Worm (Caenorhabditis elegans) whole organism, L2 larva: Measurements from ENCODE around the gene F45F2.10.
"Not testable (repeated sequence)": the region's sequence is repeated elsewhere in the genome, so short reads cannot be mapped to it uniquely, and the experiment has no call there.

Source experiments
- C34F6.9 ChIP-seq: fragments of 150-350 bp; optimal IDR thresholded peaks from 2 replicates; lab custom pipeline; 2014; ENCODE audit warnings: missing biosample characterization, missing genetic modification characterization
- F13H6.1 ChIP-seq: sonication (generic microtip); optimal IDR thresholded peaks from 2 replicates; lab custom pipeline; 2016; ENCODE audit warnings: missing genetic modification characterization, missing compliant biosample characterization
- R02D3.7 ChIP-seq: fragments of 150-350 bp; optimal IDR thresholded peaks from 2 replicates; lab custom pipeline; 2014; ENCODE audit warnings: missing biosample characterization, missing genetic modification characterization
- Y55F3AM.14 ChIP-seq: fragments of 200-800 bp; sonication (Bioruptor generic); optimal IDR thresholded peaks from 2 replicates; lab custom pipeline; 2018; ENCODE audit warnings: mild to moderate bottlenecking, missing genetic modification characterization, missing compliant biosample characterization
- ZK546.5 ChIP-seq: sonication (generic microtip); optimal IDR thresholded peaks from 2 replicates; lab custom pipeline; 2017; ENCODE audit warnings: missing biosample characterization, missing genetic modification characterization
- aly-2 ChIP-seq: fragments of 150-350 bp; optimal IDR thresholded peaks from 2 replicates; lab custom pipeline; 2014; ENCODE audit warnings: missing biosample characterization, missing genetic modification characterization
- ama-1 ChIP-seq: fragments of 150-350 bp; optimal IDR thresholded peaks from 2 replicates; lab custom pipeline; 2018; ENCODE audit warnings: inconsistent platforms
- blmp-1 ChIP-seq: sonication (generic microtip); optimal IDR thresholded peaks from 2 replicates; lab custom pipeline; 2017; ENCODE audit warnings: missing genetic modification characterization, mild to moderate bottlenecking, missing compliant biosample characterization, antibody characterized with exemption, moderate library complexity; ENCODE audit not compliant: insufficient read depth
- ceh-16 ChIP-seq: fragments of 150-350 bp; optimal IDR thresholded peaks from 2 replicates; lab custom pipeline; 2014; ENCODE audit warnings: missing biosample characterization, missing genetic modification characterization
- crh-2 ChIP-seq: sonication (generic microtip); optimal IDR thresholded peaks from 2 replicates; lab custom pipeline; 2017; ENCODE audit warnings: missing biosample characterization, missing genetic modification characterization
- dmd-4 ChIP-seq: sonication (generic microtip); optimal IDR thresholded peaks from 2 replicates; lab custom pipeline; 2017; ENCODE audit warnings: missing biosample characterization, missing genetic modification characterization
- egl-27 ChIP-seq: sonication (generic microtip); optimal IDR thresholded peaks from 3 replicates; lab custom pipeline; 2017; ENCODE audit warnings: missing biosample characterization, missing genetic modification reagents, missing genetic modification characterization
- elt-1 ChIP-seq: fragments of 150-350 bp; optimal IDR thresholded peaks from 2 replicates; lab custom pipeline; 2014; ENCODE audit warnings: missing biosample characterization, missing genetic modification characterization
- fos-1 ChIP-seq: fragments of 150-350 bp; optimal IDR thresholded peaks from 2 replicates; lab custom pipeline; 2014; ENCODE audit warnings: missing biosample characterization, missing genetic modification characterization
- gmeb-1 ChIP-seq: fragments of 150-350 bp; optimal IDR thresholded peaks from 2 replicates; lab custom pipeline; 2014; ENCODE audit warnings: missing biosample characterization, missing genetic modification characterization
- lin-11 ChIP-seq: fragments of 150-350 bp; sonication (generic microtip); optimal IDR thresholded peaks from 2 replicates; lab custom pipeline; 2014; ENCODE audit warnings: missing biosample characterization, missing genetic modification characterization, inconsistent platforms, mixed read lengths
- lin-13 ChIP-seq: fragments of 150-350 bp; optimal IDR thresholded peaks from 2 replicates; lab custom pipeline; 2014; ENCODE audit warnings: missing biosample characterization, missing genetic modification reagents, missing genetic modification characterization
- lin-39 ChIP-seq: fragments of 150-350 bp; optimal IDR thresholded peaks from 2 replicates; lab custom pipeline; 2014; ENCODE audit warnings: missing biosample characterization, missing genetic modification reagents, missing genetic modification characterization
- mab-5 ChIP-seq: fragments of 150-350 bp; optimal IDR thresholded peaks from 2 replicates; lab custom pipeline; 2014; ENCODE audit warnings: missing biosample characterization, missing genetic modification characterization
- mdl-1 ChIP-seq, 2 experiments: fragments of 150-350 bp in 1 of 2; sonication (generic microtip) in 1 of 2; optimal IDR thresholded peaks; 2 replicates each; lab custom pipeline; 2017; ENCODE audit warnings: missing biosample characterization in 2 of 2, missing genetic modification characterization in 2 of 2
- nhr-10 ChIP-seq: sonication (generic microtip); optimal IDR thresholded peaks from 2 replicates; lab custom pipeline; 2017; ENCODE audit warnings: missing biosample characterization, missing genetic modification characterization
- nhr-11 ChIP-seq: fragments of 150-350 bp; optimal IDR thresholded peaks from 2 replicates; lab custom pipeline; 2014; ENCODE audit warnings: missing biosample characterization, missing genetic modification characterization
- nhr-12 ChIP-seq: fragments of 150-350 bp; optimal IDR thresholded peaks from 2 replicates; lab custom pipeline; 2014; ENCODE audit warnings: missing biosample characterization, missing genetic modification characterization
- nhr-129 ChIP-seq: fragments of 150-350 bp; optimal IDR thresholded peaks from 2 replicates; lab custom pipeline; 2014; ENCODE audit warnings: missing biosample characterization, missing genetic modification characterization
- nhr-23 ChIP-seq: fragments of 150-350 bp; optimal IDR thresholded peaks from 2 replicates; lab custom pipeline; 2014; ENCODE audit warnings: missing biosample characterization, missing genetic modification reagents, missing genetic modification characterization
- nhr-237 ChIP-seq: fragments of 150-350 bp; optimal IDR thresholded peaks from 2 replicates; lab custom pipeline; 2014; ENCODE audit warnings: missing biosample characterization, missing genetic modification characterization
- peb-1 ChIP-seq: fragments of 150-350 bp; optimal IDR thresholded peaks from 2 replicates; lab custom pipeline; 2014; ENCODE audit warnings: missing biosample characterization, missing genetic modification characterization
- sem-4 ChIP-seq: fragments of 150-350 bp; optimal IDR thresholded peaks from 2 replicates; lab custom pipeline; 2014; ENCODE audit warnings: missing biosample characterization, missing genetic modification reagents, missing genetic modification characterization
- skn-1 ChIP-seq: sonication (generic microtip); optimal IDR thresholded peaks from 2 replicates; lab custom pipeline; 2017; ENCODE audit warnings: missing biosample characterization, missing genetic modification characterization
- sma-3 ChIP-seq: sonication (generic microtip); optimal IDR thresholded peaks from 2 replicates; lab custom pipeline; 2016; ENCODE audit warnings: missing genetic modification reagents, missing genetic modification characterization, missing compliant biosample characterization
- sma-9 ChIP-seq, 2 experiments: fragments of 150-350 bp in 1 of 2; sonication (generic microtip) in 1 of 2; optimal IDR thresholded peaks; 2 replicates each; lab custom pipeline; 2014 to 2016; ENCODE audit warnings: missing genetic modification characterization in 2 of 2, mild to moderate bottlenecking in 1 of 2, missing biosample characterization in 1 of 2, missing compliant biosample characterization in 1 of 2, missing genetic modification reagents in 1 of 2, moderate library complexity in 1 of 2
- snpc-4 ChIP-seq: fragments of 150-350 bp; optimal IDR thresholded peaks from 2 replicates; lab custom pipeline; 2014; ENCODE audit warnings: missing biosample characterization, missing genetic modification characterization
- unc-39 ChIP-seq: fragments of 150-350 bp; optimal IDR thresholded peaks from 2 replicates; lab custom pipeline; 2014; ENCODE audit warnings: missing biosample characterization, missing genetic modification characterization
- unc-55 ChIP-seq: fragments of 150-350 bp; sonication (generic microtip); optimal IDR thresholded peaks from 3 replicates; lab custom pipeline; 2014; ENCODE audit warnings: missing biosample characterization, missing genetic modification reagents, missing genetic modification characterization
- ztf-1 ChIP-seq: fragments of 200-800 bp; sonication (Bioruptor generic); conservative IDR thresholded peaks from 2 replicates; pipeline ENCODE4 v1.3.6; 2022; ENCODE audit warnings: missing genetic modification characterization, missing compliant biosample characterization
- ztf-4 ChIP-seq: fragments of 150-350 bp; optimal IDR thresholded peaks from 2 replicates; lab custom pipeline; 2014; ENCODE audit warnings: missing biosample characterization, missing genetic modification characterization

The F45F2.10 gene

DNA sequence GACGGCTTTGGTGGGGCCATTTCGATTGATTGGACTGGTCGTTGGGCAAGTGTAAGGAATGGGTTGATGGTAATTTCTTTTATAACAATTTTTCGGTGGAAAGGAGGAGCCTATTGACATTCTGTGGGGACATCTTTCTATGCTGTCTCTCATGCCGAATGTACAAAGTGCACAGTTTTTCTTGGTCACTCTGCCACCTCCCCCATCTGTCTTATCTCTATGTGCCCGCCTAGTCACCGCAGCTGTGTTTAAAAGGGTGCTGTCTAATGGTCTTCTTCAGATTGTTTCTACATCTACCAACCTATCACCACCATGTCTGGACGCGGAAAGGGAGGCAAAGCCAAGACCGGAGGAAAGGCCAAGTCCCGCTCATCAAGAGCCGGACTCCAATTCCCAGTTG, 14.4 kb upstream of the F45F2.10 start, which contains the start of the genes his-8 and his-7:
Gene his-8 (minus strand): TSS at position 20 of the 400 bp plus-strand sequence.
Gene his-7 (plus strand): TSS at position 313 of the 400 bp plus-strand sequence.
- TF ChIP-seq fos-1 (tag; lab: Kevin White, UChicago); nhr-23 (tag; lab: Kevin White, UChicago); unc-55: not testable (repeated sequence)
- TF ChIP-seq, all 48 proteins: peak for 0; not testable (repeated sequence) for 48

DNA sequence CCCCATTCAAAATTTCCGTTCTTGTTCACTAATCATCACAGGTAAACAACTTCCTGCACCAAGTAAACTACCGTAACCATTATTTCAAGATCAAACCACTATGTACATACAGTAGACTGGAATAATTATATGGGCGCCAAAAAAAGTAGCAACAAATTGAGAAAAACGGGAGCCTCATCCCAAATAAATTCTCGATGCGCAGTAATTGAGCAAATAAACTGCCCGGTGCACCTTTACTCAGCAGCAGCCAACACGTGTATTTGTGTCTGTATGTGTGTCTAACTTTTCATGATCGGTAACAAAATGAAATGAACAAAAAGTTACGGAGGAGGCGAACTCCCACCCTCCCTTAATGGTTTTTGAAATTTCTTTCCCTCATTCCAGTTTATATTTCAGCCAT, 10.5 kb upstream of the F45F2.10 start, which contains the start of gene otpl-5:
Gene otpl-5 (plus strand): TSS at position 301 of the 400 bp plus-strand sequence.
- TF ChIP-seq R02D3.7 (tag; lab: Kevin White, UChicago) (no peak), lin-13 (no peak), lin-39 (tag; lab: Kevin White, UChicago) (no peak), lin-11 (tag; lab: Kevin White, UChicago) (no peak), nhr-12 (tag; lab: Kevin White, UChicago) (no peak), nhr-23 (tag; lab: Kevin White, UChicago) (no peak)

DNA sequence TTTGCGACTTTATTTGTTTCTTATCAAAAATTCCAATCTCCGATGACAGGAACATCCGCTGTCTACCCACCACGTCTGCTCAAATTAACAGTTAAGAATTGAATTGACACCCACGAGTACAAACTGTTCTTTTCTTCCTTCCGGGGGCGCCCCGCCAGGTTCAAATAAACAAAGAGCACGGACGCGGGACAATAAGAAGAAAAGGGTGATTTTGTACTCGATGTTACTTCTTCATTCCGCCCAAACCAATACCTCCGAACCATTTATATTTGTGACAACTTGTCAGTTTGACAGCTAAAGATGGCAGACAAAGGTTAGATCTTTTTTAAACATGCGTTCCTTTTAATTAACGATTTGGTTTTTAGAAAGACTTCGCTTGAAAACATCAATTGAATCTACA, 7.1 kb upstream of the F45F2.10 start, which contains the start of gene otpl-6:
Gene otpl-6 (plus strand): TSS at position 301 of the 400 bp plus-strand sequence.
- TF ChIP-seq skn-1 (tag; lab: Kevin White, UChicago): no peak
- no peak for TF ChIP-seq elt-1
- TF ChIP-seq sem-4 (tag; lab: Kevin White, UChicago): no peak
- TF ChIP-seq nhr-237 (tag; lab: Kevin White, UChicago): no peak
- TF ChIP-seq lin-11 (tag; lab: Kevin White, UChicago): no peak
- no peak for TF ChIP-seq unc-55
- no peak for TF ChIP-seq C34F6.9 (tag; lab: Kevin White, UChicago)

DNA sequence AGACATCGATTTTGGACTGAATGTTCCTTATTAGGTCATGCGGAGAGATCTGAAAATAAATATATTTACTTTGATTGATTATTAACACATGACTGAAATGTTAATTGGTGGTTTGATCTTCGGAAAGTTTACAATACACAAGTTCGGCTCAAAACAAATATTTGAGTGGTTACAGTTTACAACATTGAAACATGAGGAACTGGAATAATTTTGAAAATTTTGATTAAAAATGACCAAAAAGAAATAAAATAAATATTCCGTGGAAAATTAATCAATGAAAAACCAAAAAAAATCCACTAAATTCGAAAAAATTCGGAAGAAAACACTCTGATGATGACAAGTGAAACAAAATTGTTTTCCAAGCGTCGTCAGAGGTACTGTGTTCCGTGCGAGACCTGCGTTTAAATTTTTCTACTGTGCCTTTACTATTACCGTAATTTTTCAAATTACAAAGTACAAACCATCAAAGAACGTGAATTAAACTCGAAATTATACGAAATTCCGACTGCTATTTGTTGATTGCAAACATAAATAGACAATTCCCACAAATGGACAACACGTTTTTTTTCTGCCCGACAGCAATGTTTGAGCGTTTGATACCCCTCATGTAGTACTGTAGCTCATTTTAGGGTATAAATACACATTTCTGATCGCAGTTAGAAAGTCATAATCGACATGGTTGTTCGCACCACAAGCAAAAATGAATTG, 2.3 kb upstream of the F45F2.10 start, which contains the start of the genes F45F2.11 and otpl-7:
Gene F45F2.11 (minus strand): TSS at position 51 of the 708 bp plus-strand sequence.
Gene otpl-7 (plus strand): TSS at position 658 of the 708 bp plus-strand sequence.
- TF ChIP-seq elt-1: no peak
- no peak for TF ChIP-seq sem-4 (tag; lab: Kevin White, UChicago)
- no peak for TF ChIP-seq peb-1 (tag; lab: Kevin White, UChicago)
- TF ChIP-seq F13H6.1 (tag; lab: Kevin White, UChicago): no peak
- TF ChIP-seq sma-3 (GFP tag; lab: Kevin White, UChicago): no peak
- no peak for TF ChIP-seq mdl-1 (tag; optimal IDR thresholded peaks at IDR 0.05; lab: Kevin White, UChicago)
- no peak for TF ChIP-seq lin-11 (tag; lab: Kevin White, UChicago)
- no peak for TF ChIP-seq unc-39 (tag; lab: Kevin White, UChicago)
- TF ChIP-seq Y55F3AM.14: no peak

DNA sequence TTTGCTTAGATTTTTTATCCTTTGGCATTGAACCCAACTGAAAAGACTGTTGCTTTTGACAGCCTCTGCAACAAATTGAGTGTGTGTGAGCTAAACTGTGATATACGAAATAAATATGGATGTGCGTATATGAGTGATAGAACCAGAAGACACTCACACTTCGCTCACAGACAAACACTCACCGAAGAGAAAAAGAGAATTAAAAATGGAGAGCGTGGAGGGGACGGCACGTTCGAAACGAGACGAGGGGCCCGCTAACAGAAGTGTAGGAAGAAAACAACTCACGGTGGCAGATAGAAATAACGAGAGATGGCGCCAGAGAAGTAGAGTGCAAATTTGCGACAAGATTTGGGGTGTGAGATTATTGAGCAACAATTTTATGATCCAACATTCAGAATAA, 389 bp downstream of the F45F2.10 start:
- peak; percentile 70 for TF ChIP-seq nhr-129 (tag; lab: Kevin White, UChicago)
- TF ChIP-seq nhr-237 (tag; lab: Kevin White, UChicago): no peak
- no peak for TF ChIP-seq egl-27 (tag; lab: Kevin White, UChicago)
- no peak for TF ChIP-seq Y55F3AM.14
- peak in 1 of 2 experiments; percentile 38 for TF ChIP-seq mdl-1 (tag; optimal IDR thresholded peaks at IDR 0.05; lab: Kevin White, UChicago)
- TF ChIP-seq elt-1: no peak
- TF ChIP-seq crh-2: peak; percentile 20
- TF ChIP-seq dmd-4: no peak
- TF ChIP-seq lin-13: no peak
- TF ChIP-seq nhr-10 (tag; lab: Kevin White, UChicago): no peak
- TF ChIP-seq fos-1 (tag; lab: Kevin White, UChicago): peak; percentile 19
- no peak for TF ChIP-seq ceh-16 (tag; lab: Kevin White, UChicago)
- TF ChIP-seq snpc-4 (tag; lab: Kevin White, UChicago): no peak
- no peak for TF ChIP-seq F13H6.1 (tag; lab: Kevin White, UChicago)
- TF ChIP-seq ama-1 (lab: Kevin White, UChicago): no peak
- no peak for TF ChIP-seq gmeb-1 (tag; lab: Kevin White, UChicago)
- TF ChIP-seq sma-9 (GFP tag; optimal IDR thresholded peaks at IDR 0.05; lab: Kevin White, UChicago): peak; percentile 29
- no peak for TF ChIP-seq sma-9 (tag; optimal IDR thresholded peaks at IDR 0.05; lab: Kevin White, UChicago)
- peak; percentile 63 for TF ChIP-seq unc-55
- TF ChIP-seq C34F6.9 (tag; lab: Kevin White, UChicago): peak; percentile 53

DNA sequence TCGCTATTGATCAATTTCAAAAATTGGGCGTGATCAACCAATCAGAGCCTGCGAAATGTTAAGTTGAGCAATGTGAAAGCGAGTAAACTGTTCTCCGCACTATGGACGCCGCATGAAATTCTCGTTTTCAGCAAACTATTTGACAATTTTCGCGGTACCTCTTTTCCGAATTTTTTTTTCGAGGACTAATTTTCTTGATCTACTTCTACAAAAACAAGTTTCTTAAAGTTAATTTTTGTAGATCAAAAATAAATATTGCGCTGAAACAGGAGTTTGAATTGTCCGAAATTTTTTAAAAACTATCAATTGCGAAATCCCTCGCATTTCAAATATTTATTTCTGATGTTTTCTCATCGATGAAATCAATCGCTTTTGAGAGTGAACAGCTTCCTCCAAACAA, 961 bp downstream of the F45F2.10 start:
- TF ChIP-seq ztf-4 (tag; lab: Kevin White, UChicago) (no peak), ztf-1 (GFP tag; lab: Robert Waterston, UW) (no peak), mab-5 (tag; lab: Kevin White, UChicago) (no peak), sma-9 (GFP tag; optimal IDR thresholded peaks at IDR 0.05; lab: Kevin White, UChicago) (no peak), sma-9 (tag; optimal IDR thresholded peaks at IDR 0.05; lab: Kevin White, UChicago) (no peak), Y55F3AM.14 (no peak), elt-1 (no peak), F13H6.1 (tag; lab: Kevin White, UChicago) (no peak), unc-39 (tag; lab: Kevin White, UChicago) (no peak), nhr-129 (tag; lab: Kevin White, UChicago) (no peak), aly-2 (tag; lab: Kevin White, UChicago) (no peak), ama-1 (lab: Kevin White, UChicago) (no peak), gmeb-1 (tag; lab: Kevin White, UChicago) (no peak), dmd-4 (no peak), lin-13 (no peak), ZK546.5 (tag; lab: Kevin White, UChicago) (no peak), nhr-23 (tag; lab: Kevin White, UChicago) (no peak), nhr-11 (tag; lab: Kevin White, UChicago) (no peak), blmp-1 (tag; lab: Kevin White, UChicago) (no peak), nhr-237 (tag; lab: Kevin White, UChicago) (no peak)
- TF ChIP-seq, all 48 proteins: peak for 0
